Worm (Caenorhabditis elegans) whole organism, L1 larva: ENCODE measurements around the gene gldi-2.

Source experiments
- C04F5.9 ChIP-seq: sonication (generic microtip); optimal IDR thresholded peaks from 2 replicates; lab custom pipeline; 2016; ENCODE audit warnings: missing genetic modification characterization, missing compliant biosample characterization
- F16B12.6 ChIP-seq: fragments of 150-350 bp; optimal IDR thresholded peaks from 2 replicates; lab custom pipeline; 2014; ENCODE audit warnings: missing biosample characterization, missing genetic modification characterization
- Y116A8C.19 ChIP-seq: sonication (generic microtip); optimal IDR thresholded peaks from 2 replicates; lab custom pipeline; 2016; ENCODE audit warnings: missing compliant biosample characterization, missing genetic modification characterization, borderline replicate concordance
- aha-1 ChIP-seq: fragments of 150-350 bp; optimal IDR thresholded peaks from 2 replicates; lab custom pipeline; 2014; ENCODE audit warnings: missing biosample characterization, missing genetic modification characterization
- alr-1 ChIP-seq: fragments of 200-800 bp; sonication (Bioruptor generic); optimal IDR thresholded peaks from 2 replicates; lab custom pipeline; 2018; ENCODE audit warnings: borderline replicate concordance, mild to moderate bottlenecking, missing genetic modification characterization, missing compliant biosample characterization
- blmp-1 ChIP-seq: fragments of 150-350 bp; optimal IDR thresholded peaks from 2 replicates; lab custom pipeline; 2014; ENCODE audit warnings: missing biosample characterization, missing genetic modification characterization
- ceh-63 ChIP-seq: fragments of 200-800 bp; sonication (Bioruptor generic); optimal IDR thresholded peaks from 2 replicates; lab custom pipeline; 2018; ENCODE audit warnings: mild to moderate bottlenecking, missing genetic modification characterization, missing compliant biosample characterization
- ceh-8 ChIP-seq: fragments of 200-800 bp; sonication (Bioruptor generic); optimal IDR thresholded peaks from 2 replicates; lab custom pipeline; 2018; ENCODE audit warnings: mild to moderate bottlenecking, missing genetic modification characterization, moderate library complexity, missing compliant biosample characterization
- ces-1 ChIP-seq: fragments of 150-350 bp; optimal IDR thresholded peaks from 2 replicates; lab custom pipeline; 2014; ENCODE audit warnings: missing biosample characterization, missing genetic modification reagents, missing genetic modification characterization
- dpl-1 ChIP-seq, 3 experiments: fragments of 150-350 bp in 2 of 3; sonication (generic microtip) in 1 of 3; optimal IDR thresholded peaks; 2 replicates each; lab custom pipeline; 2014 to 2017; ENCODE audit warnings: missing biosample characterization in 3 of 3, missing genetic modification characterization in 3 of 3, missing genetic modification reagents in 3 of 3
- dsc-1 ChIP-seq: sonication (generic microtip); optimal IDR thresholded peaks from 2 replicates; lab custom pipeline; 2016; ENCODE audit warnings: mild to moderate bottlenecking, missing genetic modification characterization, missing compliant biosample characterization
- efl-1 ChIP-seq, 4 experiments: fragments of 150-350 bp; optimal IDR thresholded peaks in 3 of 4; peaks in 1 of 4; 1 replicate in 1 of 4; 2 replicates in 3 of 4; lab custom pipeline; 2014; ENCODE audit warnings: missing biosample characterization in 2 of 4, missing genetic modification characterization in 2 of 4, missing genetic modification reagents in 2 of 4
- egl-13 ChIP-seq: sonication (generic microtip); optimal IDR thresholded peaks from 2 replicates; lab custom pipeline; 2016; ENCODE audit warnings: missing genotype, missing genetic modification reagents, missing genetic modification characterization, missing compliant biosample characterization
- egl-27 ChIP-seq, 2 experiments: fragments of 150-350 bp in 1 of 2; sonication (generic microtip); optimal IDR thresholded peaks; 3 replicates each; lab custom pipeline; 2017 to 2018; ENCODE audit warnings: missing biosample characterization in 2 of 2, missing genetic modification characterization in 2 of 2, missing genetic modification reagents in 2 of 2
- elt-2 ChIP-seq: sonication (generic microtip); optimal IDR thresholded peaks from 2 replicates; lab custom pipeline; 2016; ENCODE audit warnings: missing genetic modification characterization, mild to moderate bottlenecking, inconsistent platforms, missing compliant biosample characterization, missing genetic modification reagents
- elt-3 ChIP-seq, 6 experiments: fragments of 150-350 bp in 1 of 6; sonication (generic microtip); optimal IDR thresholded peaks; 2 replicates each; lab custom pipeline; 2017 to 2018; ENCODE audit warnings: missing biosample characterization in 6 of 6, missing genetic modification characterization in 6 of 6, inconsistent platforms in 1 of 6
- fkh-10 ChIP-seq: sonication (generic microtip); optimal IDR thresholded peaks from 2 replicates; lab custom pipeline; 2017; ENCODE audit warnings: missing biosample characterization, missing genetic modification reagents, missing genetic modification characterization
- fkh-4 ChIP-seq: sonication (generic microtip); optimal IDR thresholded peaks from 2 replicates; lab custom pipeline; 2016; ENCODE audit warnings: missing compliant biosample characterization, missing genetic modification characterization, borderline replicate concordance
- fkh-8 ChIP-seq: sonication (generic microtip); optimal IDR thresholded peaks from 2 replicates; lab custom pipeline; 2016; ENCODE audit warnings: mild to moderate bottlenecking, missing genetic modification characterization, missing compliant biosample characterization
- grh-1 ChIP-seq: fragments of 200-800 bp; sonication (Bioruptor generic); IDR thresholded peaks from 2 replicates; pipeline ENCODE4 v1.3.6; 2022; ENCODE audit warnings: missing genetic modification reagents, missing genetic modification characterization, missing compliant biosample characterization
- hlh-17 ChIP-seq: fragments of 200-800 bp; sonication (Bioruptor generic); optimal IDR thresholded peaks from 2 replicates; lab custom pipeline; 2018; ENCODE audit warnings: missing genetic modification characterization, mild to moderate bottlenecking, missing compliant biosample characterization, moderate library complexity, borderline replicate concordance
- hpl-2 ChIP-seq: fragments of 150-350 bp; optimal IDR thresholded peaks from 2 replicates; lab custom pipeline; 2014; ENCODE audit warnings: missing biosample characterization, missing genetic modification reagents, missing genetic modification characterization
- irx-1 ChIP-seq: sonication (generic microtip); optimal IDR thresholded peaks from 2 replicates; lab custom pipeline; 2016; ENCODE audit warnings: missing genetic modification characterization, missing compliant biosample characterization
- lin-39 ChIP-seq: fragments of 150-350 bp; optimal IDR thresholded peaks from 2 replicates; lab custom pipeline; 2014; ENCODE audit warnings: missing biosample characterization, missing genetic modification reagents, missing genetic modification characterization
- lir-3 ChIP-seq: sonication (generic microtip); optimal IDR thresholded peaks from 2 replicates; lab custom pipeline; 2016; ENCODE audit warnings: mild to moderate bottlenecking, missing genetic modification characterization, moderate library complexity, missing compliant biosample characterization; ENCODE audit not compliant: poor library complexity
- lsy-2 ChIP-seq, 2 experiments: fragments of 150-350 bp; optimal IDR thresholded peaks; 2 replicates each; lab custom pipeline; 2014; ENCODE audit warnings: missing biosample characterization in 2 of 2, missing genetic modification characterization in 2 of 2
- mab-9 ChIP-seq: fragments of 200-800 bp; sonication (Bioruptor generic); IDR thresholded peaks from 2 replicates; pipeline ENCODE4 v1.3.6; 2022; ENCODE audit warnings: missing genetic modification reagents, missing genetic modification characterization, missing compliant biosample characterization
- nhr-11 ChIP-seq: fragments of 150-350 bp; optimal IDR thresholded peaks from 2 replicates; lab custom pipeline; 2014; ENCODE audit warnings: missing biosample characterization, missing genetic modification characterization
- nhr-19 ChIP-seq: fragments of 200-800 bp; sonication (Bioruptor generic); conservative IDR thresholded peaks from 2 replicates; pipeline ENCODE4 v1.3.6; 2022; ENCODE audit warnings: missing genetic modification characterization, missing compliant biosample characterization
- nhr-20 ChIP-seq: sonication (generic microtip); optimal IDR thresholded peaks from 2 replicates; lab custom pipeline; 2016; ENCODE audit warnings: mild to moderate bottlenecking, missing genetic modification characterization, missing compliant biosample characterization
- nhr-47 ChIP-seq: sonication (generic microtip); optimal IDR thresholded peaks from 2 replicates; lab custom pipeline; 2016; ENCODE audit warnings: mild to moderate bottlenecking, missing genetic modification characterization, moderate library complexity, missing compliant biosample characterization
- nhr-84 ChIP-seq: sonication (generic microtip); optimal IDR thresholded peaks from 2 replicates; lab custom pipeline; 2017; ENCODE audit warnings: missing biosample characterization, missing genetic modification characterization
- nhr-85 ChIP-seq: sonication (generic microtip); peaks from one replicate; lab custom pipeline; 2016; ENCODE audit warnings: missing genetic modification characterization, inconsistent platforms, missing compliant biosample characterization
- nhr-90 ChIP-seq: sonication (generic microtip); optimal IDR thresholded peaks from 2 replicates; lab custom pipeline; 2016; ENCODE audit warnings: mild to moderate bottlenecking, missing genetic modification characterization, missing compliant biosample characterization; ENCODE audit not compliant: poor library complexity
- pag-3 ChIP-seq: sonication (generic microtip); optimal IDR thresholded peaks from 2 replicates; lab custom pipeline; 2017; ENCODE audit warnings: missing genetic modification characterization, mild to moderate bottlenecking, missing compliant biosample characterization, antibody characterized with exemption, borderline replicate concordance; ENCODE audit not compliant: insufficient read depth
- pax-3 ChIP-seq: fragments of 200-800 bp; sonication (Bioruptor generic); optimal IDR thresholded peaks from 2 replicates; lab custom pipeline; 2018; ENCODE audit warnings: mild to moderate bottlenecking, missing genetic modification characterization, moderate library complexity, missing compliant biosample characterization
- rnt-1 ChIP-seq: sonication (generic microtip); optimal IDR thresholded peaks from 2 replicates; lab custom pipeline; 2016; ENCODE audit warnings: mild to moderate bottlenecking, missing genetic modification characterization, moderate library complexity, missing compliant biosample characterization
- skn-1 ChIP-seq: fragments of 150-350 bp; optimal IDR thresholded peaks from 2 replicates; lab custom pipeline; 2014; ENCODE audit warnings: missing biosample characterization, missing genetic modification characterization
- snpc-4 ChIP-seq: fragments of 150-350 bp; optimal IDR thresholded peaks from 2 replicates; lab custom pipeline; 2014; ENCODE audit warnings: missing biosample characterization, missing genetic modification characterization
- snu-23 ChIP-seq: sonication (generic microtip); optimal IDR thresholded peaks from 2 replicates; lab custom pipeline; 2016; ENCODE audit warnings: missing genetic modification characterization, missing compliant biosample characterization
- sox-4 ChIP-seq: sonication (generic microtip); optimal IDR thresholded peaks from 2 replicates; lab custom pipeline; 2016; ENCODE audit warnings: missing genetic modification characterization, missing compliant biosample characterization
- unc-62 ChIP-seq: fragments of 150-350 bp; optimal IDR thresholded peaks from 2 replicates; lab custom pipeline; 2014; ENCODE audit warnings: missing biosample characterization, missing genetic modification reagents, missing genetic modification characterization
- unc-86 ChIP-seq: sonication (generic microtip); optimal IDR thresholded peaks from 2 replicates; lab custom pipeline; 2016; ENCODE audit warnings: missing genetic modification characterization, missing compliant biosample characterization
- unc-98 ChIP-seq: fragments of 200-800 bp; sonication (Bioruptor generic); IDR thresholded peaks from 2 replicates; pipeline ENCODE4 v1.3.6; 2022; ENCODE audit warnings: missing genetic modification characterization, missing compliant biosample characterization
- zag-1 ChIP-seq: fragments of 150-350 bp; optimal IDR thresholded peaks from 2 replicates; lab custom pipeline; 2014; ENCODE audit warnings: missing biosample characterization, missing genetic modification characterization
- ztf-4 ChIP-seq: fragments of 150-350 bp; optimal IDR thresholded peaks from 2 replicates; lab custom pipeline; 2014; ENCODE audit warnings: missing biosample characterization, missing genetic modification characterization

gldi-2 gene

ce11 chrII:6783377-6783829 is at the start of gene gldi-2:
Gene gldi-2, plus strand, starts transcription at chrII:6783427.
- TF ChIP-seq unc-62 (no peak), nhr-85 (tag; lab: Kevin White, UChicago) (no peak), ztf-4 (tag; lab: Kevin White, UChicago) (no peak), blmp-1 (no peak), pax-3 (tag; lab: Kevin White, UChicago) (no peak), dsc-1 (no peak), pag-3 (no peak), ces-1 (no peak), efl-1 (optimal IDR thresholded peaks at IDR 0.05; lab: Kevin White, UChicago) (no peak), efl-1 (GFP tag; optimal IDR thresholded peaks at IDR 0.05 in 1 of 2; lab: Kevin White, UChicago) (no peak), egl-27 (tag; optimal IDR thresholded peaks at IDR 0.05; lab: Kevin White, UChicago) (no peak), Y116A8C.19 (tag; lab: Kevin White, UChicago) (no peak)

- no peak for TF ChIP-seq lin-39 (tag; lab: Kevin White, UChicago)
- TF ChIP-seq unc-98 (GFP tag; lab: Robert Waterston, UW): no peak
- TF ChIP-seq hpl-2: no peak
- no peak for TF ChIP-seq aha-1 (tag; lab: Kevin White, UChicago)
- no peak for TF ChIP-seq unc-62
- TF ChIP-seq nhr-47 (tag; lab: Kevin White, UChicago): no peak
- no peak for TF ChIP-seq nhr-11
- no peak for TF ChIP-seq fkh-4 (tag; lab: Kevin White, UChicago)
- TF ChIP-seq, all 84 proteins: peak for 0
Observed at ce11 chrII:6733718-6734117, 49.5 kb upstream of the gldi-2 start, which contains the start of gene T14B4.9. Gene T14B4.9, minus strand, starts transcription at chrII:6733818.

ce11 chrII:6734674-6735073 is 48.6 kb upstream of the gldi-2 start, which contains the start of gene T14B4.3:
Gene T14B4.3, plus strand, starts transcription at chrII:6734937.
- TF ChIP-seq unc-62 (no peak), elt-3 (tag; optimal IDR thresholded peaks at IDR 0.05; lab: Kevin White, UChicago) (peak in 1 of 6 experiments; percentile 47), efl-1 (optimal IDR thresholded peaks at IDR 0.05; lab: Kevin White, UChicago) (peak; percentile 75 to 82), efl-1 (GFP tag; optimal IDR thresholded peaks at IDR 0.05 in 1 of 2; lab: Kevin White, UChicago) (peak; percentile 57 to 96), lir-3 (tag; lab: Kevin White, UChicago) (peak; percentile 77), ceh-8 (GFP tag; lab: Kevin White, UChicago) (no peak), snpc-4 (tag; lab: Kevin White, UChicago) (no peak), dpl-1 (GFP tag; optimal IDR thresholded peaks at IDR 0.05; lab: Kevin White, UChicago) (peak; percentile 53 to 72 (median 71)), Y116A8C.19 (tag; lab: Kevin White, UChicago) (no peak), mab-9 (GFP tag; lab: Robert Waterston, UW) (no peak), lsy-2 (tag; optimal IDR thresholded peaks at IDR 0.05; lab: Kevin White, UChicago) (peak; percentile 68 to 88), grh-1 (GFP tag; lab: Robert Waterston, UW) (no peak), nhr-84 (no peak), rnt-1 (tag; lab: Kevin White, UChicago) (peak; percentile 88), fkh-4 (tag; lab: Kevin White, UChicago) (no peak), C04F5.9 (tag; lab: Kevin White, UChicago) (peak; percentile 4), nhr-47 (tag; lab: Kevin White, UChicago) (peak; percentile 61), unc-86 (peak; percentile 14), irx-1 (tag; lab: Kevin White, UChicago) (no peak), alr-1 (tag; lab: Kevin White, UChicago) (no peak), nhr-85 (tag; lab: Kevin White, UChicago) (peak; percentile 43), elt-2 (no peak), egl-13 (tag; lab: Kevin White, UChicago) (no peak), snu-23 (GFP tag; lab: Kevin White, UChicago) (peak; percentile 60), nhr-19 (GFP tag; lab: Robert Waterston, UW) (peak; percentile 31; the same call in 1 of the 2 replicates), ceh-63 (GFP tag; lab: Kevin White, UChicago) (no peak), nhr-20 (tag; lab: Kevin White, UChicago) (peak; percentile 57), skn-1 (tag; lab: Kevin White, UChicago) (peak; percentile 43), fkh-10 (GFP tag; lab: Kevin White, UChicago) (no peak), hpl-2 (no peak), sox-4 (tag; lab: Kevin White, UChicago) (peak; percentile 20), fkh-8 (tag; lab: Kevin White, UChicago) (peak; percentile 56), zag-1 (no peak), F16B12.6 (tag; lab: Kevin White, UChicago) (peak; percentile 46), nhr-90 (tag; lab: Kevin White, UChicago) (peak; percentile 59), hlh-17 (no peak)
